Fruit fly (Drosophila melanogaster) whole organism, embryonic: Measurements from ENCODE around the gene Eig71Ea.

ENCODE experiments used
- Aef1 ChIP-seq: fragments of 200-800 bp; sonication (Bioruptor generic); IDR thresholded peaks from 3 replicates; pipeline ENCODE4 v1.3.6; 2022; ENCODE audit warnings: missing biosample characterization, missing genetic modification characterization
- Antp ChIP-seq: fragments of 200-800 bp; sonication (Bioruptor generic); optimal IDR thresholded peaks from 3 replicates; lab custom pipeline; 2016; ENCODE audit warnings: missing biosample characterization, missing genetic modification characterization
- CG11560 ChIP-seq: fragments of 200-800 bp; sonication (Bioruptor generic); IDR thresholded peaks from 3 replicates; pipeline ENCODE4 v1.3.6; 2022; ENCODE audit warnings: missing biosample characterization, missing genetic modification characterization
- CG12236 ChIP-seq: fragments of 200-800 bp; sonication (Bioruptor generic); optimal IDR thresholded peaks from 2 replicates; lab custom pipeline; 2016; ENCODE audit warnings: missing biosample characterization, missing genetic modification characterization
- CG13296 ChIP-seq: fragments of 200-800 bp; sonication (Bioruptor generic); optimal IDR thresholded peaks from 3 replicates; lab custom pipeline; 2018; ENCODE audit warnings: missing biosample characterization, mild to moderate bottlenecking, missing genetic modification characterization
- CG13624 ChIP-seq: fragments of 200-800 bp; sonication (Bioruptor generic); optimal IDR thresholded peaks from 2 replicates; lab custom pipeline; 2016; ENCODE audit warnings: missing biosample characterization, missing genetic modification characterization
- CG14710 ChIP-seq: fragments of 200-800 bp; sonication (Bioruptor generic); optimal IDR thresholded peaks from 3 replicates; lab custom pipeline; 2019; ENCODE audit warnings: missing biosample characterization, mild to moderate bottlenecking, missing genetic modification characterization, moderate library complexity
- CG14965 ChIP-seq: fragments of 200-800 bp; sonication (Bioruptor generic); optimal IDR thresholded peaks from 2 replicates; lab custom pipeline; 2016; ENCODE audit warnings: missing biosample characterization, missing genetic modification characterization, borderline replicate concordance
- CG17361 ChIP-seq: fragments of 200-800 bp; sonication (Bioruptor generic); IDR thresholded peaks from 3 replicates; pipeline ENCODE4 v1.3.6; 2022; ENCODE audit warnings: missing biosample characterization, missing genetic modification characterization
- CG1792 ChIP-seq: fragments of 200-800 bp; sonication (Bioruptor generic); optimal IDR thresholded peaks from 2 replicates; lab custom pipeline; 2016; ENCODE audit warnings: missing biosample characterization, missing genetic modification characterization
- CG2678 ChIP-seq: fragments of 200-800 bp; sonication (Bioruptor generic); optimal IDR thresholded peaks from 3 replicates; lab custom pipeline; 2019; ENCODE audit warnings: missing biosample characterization, mild to moderate bottlenecking, missing genetic modification characterization, moderate library complexity
- CG31388 ChIP-seq: fragments of 200-800 bp; sonication (Bioruptor generic); optimal IDR thresholded peaks from 2 replicates; lab custom pipeline; 2016; ENCODE audit warnings: missing biosample characterization, missing genetic modification characterization
- CG43689 ChIP-seq: fragments of 200-800 bp; sonication (Bioruptor generic); IDR thresholded peaks from 2 replicates; pipeline ENCODE4 v1.3.6; 2022; ENCODE audit warnings: missing biosample characterization, missing genetic modification characterization
- CG4404 ChIP-seq: fragments of 200-800 bp; sonication (Bioruptor generic); IDR thresholded peaks from 2 replicates; pipeline ENCODE4 v1.3.6; 2022; ENCODE audit warnings: missing biosample characterization, missing genetic modification characterization
- CG6689 ChIP-seq: fragments of 200-800 bp; sonication (Bioruptor generic); IDR thresholded peaks from 2 replicates; pipeline ENCODE4 v1.3.6; 2022; ENCODE audit warnings: missing biosample characterization, missing genetic modification characterization
- CG6791 ChIP-seq: fragments of 200-800 bp; sonication (Bioruptor generic); IDR thresholded peaks from 3 replicates; pipeline ENCODE4 v1.3.6; 2022; ENCODE audit warnings: missing biosample characterization, missing genetic modification characterization; ENCODE audit not compliant: partially characterized antibody
- CG6813 ChIP-seq: fragments of 200-800 bp; sonication (Bioruptor generic); optimal IDR thresholded peaks from 2 replicates; lab custom pipeline; 2017; ENCODE audit warnings: missing biosample characterization, missing genetic modification characterization, mild to moderate bottlenecking, moderate library complexity, missing genetic modification reagents
- CG7357 ChIP-seq: fragments of 200-800 bp; sonication (Bioruptor generic); IDR thresholded peaks from 3 replicates; pipeline ENCODE4 v1.3.6; 2022; ENCODE audit warnings: missing biosample characterization, missing genetic modification characterization
- CG7556 ChIP-seq: fragments of 200-800 bp; sonication (Bioruptor generic); optimal IDR thresholded peaks from 2 replicates; lab custom pipeline; 2017; ENCODE audit warnings: missing biosample characterization, mild to moderate bottlenecking, missing genetic modification characterization
- CG8478 ChIP-seq: fragments of >200 bp; optimal IDR thresholded peaks from 2 replicates; lab custom pipeline; 2018
- CG9609 ChIP-seq: fragments of 200-800 bp; sonication (Bioruptor generic); optimal IDR thresholded peaks from 3 replicates; lab custom pipeline; 2016; ENCODE audit warnings: missing biosample characterization, missing genetic modification characterization
- CG9876 ChIP-seq: fragments of 200-800 bp; sonication (Bioruptor generic); optimal IDR thresholded peaks from 2 replicates; lab custom pipeline; 2016; ENCODE audit warnings: missing biosample characterization, missing genetic modification characterization
- CTCF ChIP-seq: fragments of 200-800 bp; sonication (Bioruptor generic); optimal IDR thresholded peaks from 2 replicates; lab custom pipeline; 2017; ENCODE audit warnings: missing biosample characterization, mild to moderate bottlenecking, missing genetic modification characterization, moderate library complexity
- D19B ChIP-seq: fragments of 200-800 bp; sonication (Bioruptor generic); optimal IDR thresholded peaks from 2 replicates; lab custom pipeline; 2017; ENCODE audit warnings: missing biosample characterization, mild to moderate bottlenecking, missing genetic modification characterization
- Dfd ChIP-seq, 2 experiments: fragments of >200 bp; optimal IDR thresholded peaks; 2 replicates each; lab custom pipeline; 2017; ENCODE audit warnings: missing biosample characterization in 2 of 2, missing genetic modification characterization in 2 of 2
- Dll ChIP-seq: fragments of 200-800 bp; sonication (Bioruptor generic); IDR thresholded peaks from 4 replicates; pipeline ENCODE4 v1.3.6; 2022; ENCODE audit warnings: missing biosample characterization, missing genetic modification characterization; ENCODE audit not compliant: partially characterized antibody
- Drgx ChIP-seq: fragments of 200-800 bp; sonication (Bioruptor generic); IDR thresholded peaks from 2 replicates; pipeline ENCODE4 v1.3.6; 2022; ENCODE audit warnings: missing biosample characterization, missing genetic modification characterization
- Ets65A ChIP-seq: fragments of 200-800 bp; sonication (Bioruptor generic); peaks from one replicate; lab custom pipeline; 2016; ENCODE audit warnings: missing biosample characterization, missing genetic modification characterization
- HLH4C ChIP-seq: fragments of 200-800 bp; sonication (Bioruptor generic); IDR thresholded peaks from 3 replicates; pipeline ENCODE4 v1.3.6; 2022; ENCODE audit warnings: missing biosample characterization, missing genetic modification characterization; ENCODE audit not compliant: partially characterized antibody
- HLH54F ChIP-seq: fragments of 200-800 bp; sonication (Bioruptor generic); optimal IDR thresholded peaks from 3 replicates; lab custom pipeline; 2016; ENCODE audit warnings: missing biosample characterization, missing genetic modification characterization
- MBD-R2 ChIP-seq: fragments of 200-800 bp; sonication (Bioruptor generic); IDR thresholded peaks from 2 replicates; pipeline ENCODE4 v1.3.6; 2022; ENCODE audit warnings: missing biosample characterization, missing genetic modification characterization
- Opbp ChIP-seq: fragments of 200-800 bp; sonication (Bioruptor generic); IDR thresholded peaks from 3 replicates; pipeline ENCODE4 v1.3.6; 2022; ENCODE audit warnings: missing biosample characterization, missing genetic modification characterization; ENCODE audit not compliant: partially characterized antibody
- Vsx1 ChIP-seq: fragments of 200-800 bp; sonication (Bioruptor generic); optimal IDR thresholded peaks from 2 replicates; lab custom pipeline; 2017; ENCODE audit warnings: missing biosample characterization, mild to moderate bottlenecking, missing genetic modification characterization, missing genetic modification reagents
- aop ChIP-seq: fragments of 200-800 bp; sonication (Bioruptor generic); IDR thresholded peaks from 2 replicates; pipeline ENCODE4 v1.3.6; 2022; ENCODE audit warnings: missing biosample characterization, missing genetic modification characterization
- ase ChIP-seq: fragments of 200-800 bp; sonication (Bioruptor generic); IDR thresholded peaks from 3 replicates; pipeline ENCODE4 v1.3.6; 2022; ENCODE audit warnings: missing biosample characterization, missing genetic modification characterization
- chinmo ChIP-seq: fragments of 200-800 bp; sonication (Bioruptor generic); IDR thresholded peaks from 4 replicates; pipeline ENCODE4 v1.3.6; 2022; ENCODE audit warnings: missing biosample characterization, missing genetic modification characterization; ENCODE audit not compliant: partially characterized antibody
- dati ChIP-seq: fragments of 200-800 bp; sonication (Bioruptor generic); IDR thresholded peaks from 2 replicates; pipeline ENCODE4 v1.3.6; 2022; ENCODE audit warnings: missing biosample characterization, missing genetic modification characterization
- disco-r ChIP-seq: fragments of 200-800 bp; sonication (Bioruptor generic); optimal IDR thresholded peaks from 2 replicates; lab custom pipeline; 2016; ENCODE audit warnings: missing biosample characterization, missing genetic modification characterization
- fd102C ChIP-seq: fragments of 200-800 bp; sonication (Bioruptor generic); optimal IDR thresholded peaks from 2 replicates; lab custom pipeline; 2018; ENCODE audit warnings: missing biosample characterization, mild to moderate bottlenecking, missing genetic modification characterization, moderate library complexity
- grn ChIP-seq: fragments of 200-800 bp; sonication (Bioruptor generic); optimal IDR thresholded peaks from 3 replicates; lab custom pipeline; 2017; ENCODE audit warnings: missing biosample characterization, missing genetic modification characterization
- gt ChIP-seq: fragments of 200-800 bp; sonication (Bioruptor generic); IDR thresholded peaks from 2 replicates; pipeline ENCODE4 v1.3.6; 2022; ENCODE audit warnings: missing biosample characterization, missing genetic modification characterization
- hbn ChIP-seq: fragments of 200-800 bp; sonication (Bioruptor generic); IDR thresholded peaks from 2 replicates; pipeline ENCODE4 v1.3.6; 2022; ENCODE audit warnings: missing biosample characterization, missing genetic modification characterization; ENCODE audit not compliant: partially characterized antibody
- nau ChIP-seq: fragments of 200-800 bp; sonication (Bioruptor generic); optimal IDR thresholded peaks from 3 replicates; lab custom pipeline; 2017; ENCODE audit warnings: missing biosample characterization, mild to moderate bottlenecking, missing genetic modification characterization, missing genetic modification reagents
- nerfin-1 ChIP-seq: fragments of 200-800 bp; sonication (Bioruptor generic); optimal IDR thresholded peaks from 3 replicates; lab custom pipeline; 2019; ENCODE audit warnings: missing biosample characterization, mild to moderate bottlenecking, missing genetic modification characterization, moderate library complexity
- slbo ChIP-seq: fragments of 200-800 bp; sonication (Bioruptor generic); IDR thresholded peaks from 2 replicates; pipeline ENCODE4 v1.3.6; 2022; ENCODE audit warnings: missing biosample characterization, missing genetic modification characterization
- slou ChIP-seq: fragments of 200-800 bp; sonication (Bioruptor generic); optimal IDR thresholded peaks from 3 replicates; lab custom pipeline; 2016; ENCODE audit warnings: missing biosample characterization, missing genetic modification characterization
- tll ChIP-seq, 2 experiments: fragments of 200-800 bp in 1 of 2; fragments of >200 bp in 1 of 2; sonication (Bioruptor generic) in 1 of 2; optimal IDR thresholded peaks; 2 replicates each; lab custom pipeline; 2017 to 2019; ENCODE audit warnings: missing biosample characterization in 2 of 2, missing genetic modification characterization in 2 of 2, mild to moderate bottlenecking in 1 of 2, moderate library complexity in 1 of 2
- trem ChIP-seq: fragments of 200-800 bp; optimal IDR thresholded peaks from 3 replicates; lab custom pipeline; 2019; ENCODE audit warnings: missing biosample characterization, mild to moderate bottlenecking, missing genetic modification characterization, moderate library complexity
- unpg ChIP-seq: fragments of 200-800 bp; sonication (Bioruptor generic); optimal IDR thresholded peaks from 3 replicates; lab custom pipeline; 2018; ENCODE audit warnings: missing biosample characterization, mild to moderate bottlenecking, missing genetic modification characterization, moderate library complexity
- vnd ChIP-seq: fragments of 200-800 bp; sonication (Bioruptor generic); IDR thresholded peaks from 3 replicates; pipeline ENCODE4 v1.3.6; 2022; ENCODE audit warnings: missing biosample characterization, missing genetic modification characterization; ENCODE audit not compliant: partially characterized antibody
- yki ChIP-seq: fragments of >200 bp; optimal IDR thresholded peaks from 3 replicates; lab custom pipeline; 2018
- zf30C ChIP-seq: fragments of 200-800 bp; sonication (Bioruptor generic); optimal IDR thresholded peaks from 3 replicates; lab custom pipeline; 2018; ENCODE audit warnings: missing biosample characterization, mild to moderate bottlenecking, missing genetic modification characterization

Gene Eig71Ea

DNA sequence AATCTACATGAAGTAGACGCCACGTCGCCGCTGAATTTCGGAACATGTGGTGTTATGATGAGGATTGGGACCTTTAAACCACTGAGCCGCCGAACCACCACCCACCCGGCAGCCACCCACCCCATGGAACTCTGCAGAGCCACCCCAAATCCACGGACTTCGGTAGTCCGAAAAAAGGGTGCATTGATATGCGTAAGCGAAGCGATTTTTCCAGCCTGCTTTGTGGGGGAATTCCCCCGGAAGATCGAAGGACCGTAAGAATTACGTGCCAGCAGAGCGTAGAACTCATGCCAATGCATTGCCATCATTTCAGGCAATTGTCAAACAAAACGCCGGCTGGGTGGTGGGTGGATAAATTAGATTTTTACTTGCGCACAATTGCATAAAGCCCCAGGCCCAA lies 28.8 kb upstream of the Eig71Ea start (continued):
- peak; percentile 88 for TF ChIP-seq CG6791
- no peak for TF ChIP-seq CG4404 (GFP tag; lab: Robert Waterston, UW)
- TF ChIP-seq CG31388 (GFP tag; lab: Kevin White, UChicago): no peak
- no peak for TF ChIP-seq ase (GFP tag; lab: Robert Waterston, UW)
- TF ChIP-seq fd102C: no peak
- no peak for TF ChIP-seq CG6813 (GFP tag; lab: Kevin White, UChicago)
- peak; percentile 100 for TF ChIP-seq nerfin-1 (tag; lab: Kevin White, UChicago)
- TF ChIP-seq CG13296 (GFP tag; lab: Kevin White, UChicago): no peak
- TF ChIP-seq CG17361 (GFP tag; lab: Robert Waterston, UW): no peak
- 0 out of 4 replicates have a peak, but pooled peaks have one; percentile 33 for TF ChIP-seq Dll (GFP tag; lab: Robert Waterston, UW)
- no peak for TF ChIP-seq CG9609 (GFP tag; lab: Kevin White, UChicago)
- TF ChIP-seq Opbp (GFP tag; lab: Robert Waterston, UW): peak; percentile 86; the same call in 2 of the 3 replicates
- TF ChIP-seq Vsx1 (GFP tag; lab: Kevin White, UChicago): no peak
- TF ChIP-seq CG7357 (GFP tag; lab: Robert Waterston, UW): no peak
- no peak for TF ChIP-seq zf30C
- TF ChIP-seq Ets65A (GFP tag; lab: Kevin White, UChicago): peak; percentile 40
- 0 out of 3 replicates have a peak, but pooled peaks have one; percentile 45 for TF ChIP-seq HLH4C (GFP tag; lab: Robert Waterston, UW)
- no peak for TF ChIP-seq hbn (GFP tag; lab: Robert Waterston, UW)
- no peak for TF ChIP-seq dati (GFP tag; lab: Robert Waterston, UW)
- no peak for TF ChIP-seq CG14965 (GFP tag; lab: Kevin White, UChicago)
- TF ChIP-seq slou (GFP tag; lab: Kevin White, UChicago): no peak
- no peak for TF ChIP-seq CG7556 (GFP tag; lab: Kevin White, UChicago)
- TF ChIP-seq yki (lab: Kevin White, UChicago): no peak
- TF ChIP-seq aop (GFP tag; lab: Robert Waterston, UW): no peak
- TF ChIP-seq tll (GFP tag; optimal IDR thresholded peaks at IDR 0.05; lab: Kevin White, UChicago): no peak
- no peak for TF ChIP-seq CG9876
- TF ChIP-seq CG12236 (GFP tag; lab: Kevin White, UChicago): no peak
- no peak for TF ChIP-seq slbo (GFP tag; lab: Robert Waterston, UW)
- 0 out of 3 replicates have a peak, but pooled peaks have one; percentile 27 for TF ChIP-seq vnd (GFP tag; lab: Robert Waterston, UW)
- no peak for TF ChIP-seq CG1792
- TF ChIP-seq MBD-R2 (GFP tag; lab: Robert Waterston, UW): no peak
- no peak for TF ChIP-seq nau (GFP tag; lab: Kevin White, UChicago)
- no peak for TF ChIP-seq CG6689 (GFP tag; lab: Robert Waterston, UW)
- no peak for TF ChIP-seq CTCF (GFP tag; lab: Kevin White, UChicago)
- TF ChIP-seq CG11560 (tag; lab: Robert Waterston, UW): no peak
- no peak for TF ChIP-seq CG13624 (GFP tag; lab: Kevin White, UChicago)
- no peak for TF ChIP-seq CG14710 (tag; lab: Kevin White, UChicago)
- TF ChIP-seq CG8478: no peak
- TF ChIP-seq disco-r: no peak
- no peak for TF ChIP-seq Antp (GFP tag; lab: Kevin White, UChicago)
- TF ChIP-seq gt: no peak
- no peak for TF ChIP-seq unpg (GFP tag; lab: Kevin White, UChicago)
- no peak for TF ChIP-seq Aef1 (GFP tag; lab: Robert Waterston, UW)
- TF ChIP-seq Dfd (GFP tag; optimal IDR thresholded peaks at IDR 0.05; lab: Kevin White, UChicago): no peak
- no peak for TF ChIP-seq HLH54F
- TF ChIP-seq D19B (GFP tag; lab: Kevin White, UChicago): no peak
- TF ChIP-seq grn (GFP tag; lab: Kevin White, UChicago): no peak
- TF ChIP-seq Drgx (GFP tag; lab: Robert Waterston, UW): no peak
- TF ChIP-seq trem (tag; lab: Kevin White, UChicago): no peak
- TF ChIP-seq chinmo (GFP tag; lab: Robert Waterston, UW): 0 out of 4 replicates have a peak, but pooled peaks have one; percentile 17
- TF ChIP-seq CG43689: no peak
- no peak for TF ChIP-seq CG2678 (tag; lab: Kevin White, UChicago)
